Worm (Caenorhabditis elegans): ENCODE data around the gene eps-8.

eps-8 gene

DNA sequence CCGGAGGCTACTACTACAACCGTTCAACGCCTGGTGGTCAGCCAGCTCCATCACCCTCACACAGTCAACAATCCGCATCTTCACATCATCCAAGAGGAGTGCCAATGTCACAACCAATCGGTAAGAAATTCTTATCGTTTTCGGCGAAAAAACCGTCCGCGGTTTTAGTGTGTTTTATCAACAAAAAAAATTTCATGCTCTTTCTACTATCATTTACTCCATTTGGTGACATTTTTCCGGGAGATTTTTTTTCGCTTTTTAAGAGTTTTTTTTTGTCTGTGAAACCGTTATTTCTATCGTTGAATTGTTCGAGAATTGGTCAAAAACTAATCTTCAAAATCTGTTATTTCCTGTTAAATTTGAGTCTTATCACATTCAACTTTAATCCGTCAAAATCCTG lies 6.3 kb downstream of the eps-8 start (continued):
- TF ChIP-seq jun-1 (tag; optimal IDR thresholded peaks at IDR 0.05) (no peak), rbr-2 (tag; optimal IDR thresholded peaks at IDR 0.05) (no peak), ces-1 (GFP tag; optimal IDR thresholded peaks at IDR 0.05) (no peak), hlh-11 (tag; optimal IDR thresholded peaks at IDR 0.05) (peak; percentile 28), nhr-11 (tag; optimal IDR thresholded peaks at IDR 0.05) (no peak)

DNA sequence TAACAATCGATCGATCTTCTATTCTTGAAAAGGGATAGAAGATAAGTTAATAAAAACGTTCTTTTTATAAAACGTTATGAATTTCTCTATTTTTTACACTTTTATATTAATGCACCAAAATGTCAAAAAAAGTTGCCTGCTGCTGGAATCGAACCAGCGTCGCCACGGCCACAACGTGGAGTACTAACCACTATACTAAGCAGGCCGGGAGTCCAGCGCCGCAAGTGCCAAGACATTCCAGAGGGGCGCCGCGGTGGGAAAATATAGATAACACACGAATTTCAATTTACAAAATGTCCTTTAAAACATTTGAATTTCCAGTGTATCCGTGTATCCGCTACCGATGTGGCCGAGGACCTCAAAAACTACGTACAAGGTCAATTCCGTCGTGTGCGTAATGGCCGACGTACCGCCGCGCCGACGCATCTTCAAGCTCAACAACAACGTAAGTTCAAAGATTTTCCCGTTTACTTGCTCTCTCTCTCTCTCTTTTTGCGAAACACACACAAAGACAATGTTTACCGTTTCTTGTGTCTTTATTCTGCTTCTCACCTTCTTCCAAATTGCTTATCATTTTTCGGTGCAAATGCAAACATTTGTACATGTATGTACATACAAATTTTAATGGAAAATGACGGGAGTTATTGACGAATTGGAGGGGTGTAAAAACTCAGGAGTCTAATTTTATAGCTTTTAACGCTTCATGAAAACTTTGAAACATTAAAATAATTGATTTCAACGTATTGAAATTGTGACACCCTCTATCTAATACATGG lies 9.8 kb downstream of the eps-8 start:
- TF ChIP-seq spr-1 (tag; optimal IDR thresholded peaks at IDR 0.05) (peak; percentile 4), cey-2 (tag; optimal IDR thresholded peaks at IDR 0.05; ENCODE audit: borderline replicate concordance, insufficient read depth) (no peak), Y75B8A.6 (GFP tag; IDR thresholded peaks at IDR 0.05) (no peak), lsy-2 (tag; optimal IDR thresholded peaks at IDR 0.05) (no peak), nhr-102 (tag; optimal IDR thresholded peaks at IDR 0.05) (peak; percentile 2), dve-1 (tag; optimal IDR thresholded peaks at IDR 0.05; ENCODE audit: insufficient read depth) (peak; percentile 7), pha-4 (GFP tag; IDR thresholded peaks at IDR 0.05) (0 out of 2 replicates have a peak, but pooled peaks have one; percentile 48), pha-4 (tag; optimal IDR thresholded peaks at IDR 0.05) (no peak), lin-1 (GFP tag; IDR thresholded peaks at IDR 0.05) (no peak), zip-11 (GFP tag; IDR thresholded peaks at IDR 0.05) (no peak), F26F4.8 (GFP tag; conservative IDR thresholded peaks at IDR 0.05) (0 out of 2 replicates have a peak, but pooled peaks have one; percentile 6), fkh-10 (GFP tag; optimal IDR thresholded peaks at IDR 0.05) (no peak), lin-38 (GFP tag; IDR thresholded peaks at IDR 0.05) (peak; percentile 52), snpc-1.2 (GFP tag; IDR thresholded peaks at IDR 0.05) (peak; percentile 99), nhr-77 (tag; optimal IDR thresholded peaks at IDR 0.05) (no peak), tra-1 (GFP tag; IDR thresholded peaks at IDR 0.05) (no peak; the same call in 1 of the 2 replicates), aha-1 (tag) (peak; percentile 94), madf-9 (GFP tag; conservative IDR thresholded peaks at IDR 0.05) (no peak), set-16 (GFP tag; IDR thresholded peaks at IDR 0.05) (no peak), hlh-11 (tag; optimal IDR thresholded peaks at IDR 0.05) (peak; percentile 27), unc-39 (tag; optimal IDR thresholded peaks at IDR 0.05) (no peak), nhr-111 (GFP tag; optimal IDR thresholded peaks at IDR 0.05) (no peak), Y5F2A.4 (GFP tag; optimal IDR thresholded peaks at IDR 0.05) (no peak), nhr-11 (tag; optimal IDR thresholded peaks at IDR 0.05) (no peak), ztf-11 (tag; optimal IDR thresholded peaks at IDR 0.05) (no peak), saeg-2 (GFP tag; IDR thresholded peaks at IDR 0.05) (0 out of 2 replicates have a peak, but pooled peaks have one; percentile 30), daf-19 (GFP tag; conservative IDR thresholded peaks at IDR 0.05) (no peak), daf-12 (tag; optimal IDR thresholded peaks at IDR 0.05) (no peak), F49E8.2 (tag; optimal IDR thresholded peaks at IDR 0.05; ENCODE audit: borderline replicate concordance) (peak; percentile 31), skn-1 (tag; optimal IDR thresholded peaks at IDR 0.05) (no peak), vab-7 (GFP tag; IDR thresholded peaks at IDR 0.05) (no peak), T26A8.4 (GFP tag; IDR thresholded peaks at IDR 0.05) (no peak), nhr-6 (tag; optimal IDR thresholded peaks at IDR 0.05) (no peak), nhr-48 (tag; optimal IDR thresholded peaks at IDR 0.05) (no peak), nhr-28 (tag; optimal IDR thresholded peaks at IDR 0.05) (peak; percentile 45), dmd-9 (GFP tag; IDR thresholded peaks at IDR 0.05) (no peak), Y48G9A.11 (GFP tag; IDR thresholded peaks at IDR 0.05) (no peak; the same call in 1 of the 2 replicates), tag-97 (GFP tag; IDR thresholded peaks at IDR 0.05) (no peak), D1046.2 (GFP tag; IDR thresholded peaks at IDR 0.05) (no peak), daf-16 (GFP tag; optimal IDR thresholded peaks at IDR 0.05) (peak in 1 of 2 experiments; percentile 47), daf-16 (tag; optimal IDR thresholded peaks at IDR 0.05) (peak; percentile 75), pqm-1 (tag; optimal IDR thresholded peaks at IDR 0.05) (peak; percentile 51), nhr-42 (GFP tag; IDR thresholded peaks at IDR 0.05) (no peak), egl-43 (GFP tag; IDR thresholded peaks at IDR 0.05) (no peak), mdl-1 (tag; optimal IDR thresholded peaks at IDR 0.05) (no peak)

Measured in whole organism, L4 larva.